Fruit fly (Drosophila melanogaster) whole organism, embryonic: ENCODE results near the gene CG13667.

Experiments used
- Aef1 ChIP-seq: fragments of 200-800 bp; sonication (Bioruptor generic); IDR thresholded peaks from 3 replicates; pipeline ENCODE4 v1.3.6; 2022; ENCODE audit warnings: missing biosample characterization, missing genetic modification characterization
- Awh ChIP-seq: fragments of 200-800 bp; sonication (Bioruptor generic); IDR thresholded peaks from 2 replicates; pipeline ENCODE4, ENCODE4 v1.3.6; 2022; ENCODE audit warnings: missing biosample characterization, missing genetic modification characterization
- B-H1 ChIP-seq: fragments of 200-800 bp; sonication (Bioruptor generic); IDR thresholded peaks from 3 replicates; pipeline ENCODE4 v1.3.6; 2022; ENCODE audit warnings: missing biosample characterization, missing genetic modification characterization
- B-H2 ChIP-seq: fragments of 200-800 bp; sonication (Bioruptor generic); optimal IDR thresholded peaks from 2 replicates; lab custom pipeline; 2018; ENCODE audit warnings: missing biosample characterization, mild to moderate bottlenecking, missing genetic modification characterization
- CG10979 ChIP-seq: fragments of 200-800 bp; sonication (Bioruptor generic); optimal IDR thresholded peaks from 2 replicates; lab custom pipeline; 2018; ENCODE audit warnings: missing biosample characterization, mild to moderate bottlenecking, missing genetic modification characterization, moderate library complexity
- CG11093 ChIP-seq: fragments of 200-800 bp; sonication (Bioruptor generic); IDR thresholded peaks from 3 replicates; pipeline ENCODE4 v1.3.6; 2022; ENCODE audit warnings: missing biosample characterization, missing genetic modification characterization
- CG12155 ChIP-seq: fragments of 200-800 bp; sonication (Bioruptor generic); optimal IDR thresholded peaks from 3 replicates; lab custom pipeline; 2016; ENCODE audit warnings: missing biosample characterization, missing genetic modification characterization
- CG14014 ChIP-seq: fragments of 200-800 bp; sonication (Bioruptor generic); IDR thresholded peaks from 2 replicates; pipeline ENCODE4 v1.3.6; 2022; ENCODE audit warnings: missing biosample characterization, missing genetic modification characterization
- CG1792 ChIP-seq: fragments of 200-800 bp; sonication (Bioruptor generic); optimal IDR thresholded peaks from 2 replicates; lab custom pipeline; 2016; ENCODE audit warnings: missing biosample characterization, missing genetic modification characterization
- CG1832 ChIP-seq: fragments of 200-800 bp; sonication (Bioruptor generic); optimal IDR thresholded peaks from 2 replicates; lab custom pipeline; 2017; ENCODE audit warnings: missing biosample characterization, mild to moderate bottlenecking, missing genetic modification characterization, inconsistent platforms
- CG33557 ChIP-seq: fragments of 200-800 bp; sonication (Bioruptor generic); optimal IDR thresholded peaks from 2 replicates; lab custom pipeline; 2019; ENCODE audit warnings: missing biosample characterization, mild to moderate bottlenecking, missing genetic modification characterization, moderate library complexity
- CG4360 ChIP-seq: fragments of 200-800 bp; sonication (Bioruptor generic); IDR thresholded peaks from 2 replicates; pipeline ENCODE4 v1.3.6; 2022; ENCODE audit warnings: missing biosample characterization, missing genetic modification characterization
- CG5953 ChIP-seq: fragments of 200-800 bp; sonication (Bioruptor generic); IDR thresholded peaks from 2 replicates; pipeline ENCODE4 v1.3.6; 2022; ENCODE audit warnings: missing biosample characterization, missing genetic modification characterization
- CG8924 ChIP-seq: fragments of 200-800 bp; optimal IDR thresholded peaks from 3 replicates; lab custom pipeline; 2019; ENCODE audit warnings: missing biosample characterization, mild to moderate bottlenecking, missing genetic modification characterization, moderate library complexity
- CkIIα-i1 ChIP-seq: fragments of 200-800 bp; sonication (Bioruptor generic); IDR thresholded peaks from 2 replicates; pipeline ENCODE4 v1.3.6; 2022; ENCODE audit warnings: missing biosample characterization, missing genetic modification characterization
- Deaf1 ChIP-seq: fragments of 200-800 bp; optimal IDR thresholded peaks from 3 replicates; lab custom pipeline; 2019; ENCODE audit warnings: missing biosample characterization, mild to moderate bottlenecking, missing genetic modification characterization, moderate library complexity
- Dfd ChIP-seq, 2 experiments: fragments of >200 bp; optimal IDR thresholded peaks; 2 replicates each; lab custom pipeline; 2017; ENCODE audit warnings: missing biosample characterization in 2 of 2, missing genetic modification characterization in 2 of 2
- Dref ChIP-seq: fragments of 200-800 bp; sonication (Bioruptor generic); IDR thresholded peaks from 2 replicates; pipeline ENCODE4 v1.3.6; 2022; ENCODE audit warnings: missing biosample characterization, missing genetic modification characterization
- Drgx ChIP-seq: fragments of 200-800 bp; sonication (Bioruptor generic); IDR thresholded peaks from 2 replicates; pipeline ENCODE4 v1.3.6; 2022; ENCODE audit warnings: missing biosample characterization, missing genetic modification characterization
- Gug ChIP-seq: fragments of 200-800 bp; sonication (Bioruptor generic); IDR thresholded peaks from 4 replicates; pipeline ENCODE4 v1.3.6; 2022; ENCODE audit warnings: missing biosample characterization, missing genetic modification characterization
- HmgD ChIP-seq: fragments of 200-800 bp; sonication (Bioruptor generic); optimal IDR thresholded peaks from 3 replicates; lab custom pipeline; 2016; ENCODE audit warnings: missing biosample characterization, missing genetic modification characterization
- Hsf ChIP-seq: fragments of 200-800 bp; sonication (Bioruptor generic); optimal IDR thresholded peaks from 3 replicates; lab custom pipeline; 2016; ENCODE audit warnings: missing biosample characterization, missing genetic modification characterization
- Meics ChIP-seq: fragments of 200-800 bp; sonication (Bioruptor generic); optimal IDR thresholded peaks from 2 replicates; lab custom pipeline; 2017; ENCODE audit warnings: missing biosample characterization, mild to moderate bottlenecking, missing genetic modification characterization
- Mes4 ChIP-seq: fragments of 200-800 bp; sonication (Bioruptor generic); optimal IDR thresholded peaks from 2 replicates; lab custom pipeline; 2016; ENCODE audit warnings: missing biosample characterization, missing genetic modification characterization
- NC2β ChIP-seq: fragments of 200-800 bp; sonication (Bioruptor generic); optimal IDR thresholded peaks from 2 replicates; lab custom pipeline; 2016; ENCODE audit warnings: missing biosample characterization, missing genetic modification characterization
- Optix ChIP-seq: fragments of 200-800 bp; sonication (Bioruptor generic); IDR thresholded peaks from 3 replicates; pipeline ENCODE4 v1.3.6; 2022; ENCODE audit warnings: missing biosample characterization, missing genetic modification characterization
- Xrp1 ChIP-seq: fragments of 200-800 bp; sonication (Bioruptor generic); IDR thresholded peaks from 2 replicates; pipeline ENCODE4 v1.3.6; 2022; ENCODE audit warnings: missing biosample characterization, missing genetic modification characterization
- ab ChIP-seq: fragments of 200-800 bp; sonication (Bioruptor generic); optimal IDR thresholded peaks from 2 replicates; lab custom pipeline; 2016; ENCODE audit warnings: missing biosample characterization, missing genetic modification characterization
- az2 ChIP-seq: fragments of 200-800 bp; sonication (Bioruptor generic); optimal IDR thresholded peaks from 3 replicates; lab custom pipeline; 2016; ENCODE audit warnings: missing biosample characterization, missing genetic modification characterization
- chn ChIP-seq: fragments of 200-800 bp; sonication (Bioruptor generic); optimal IDR thresholded peaks from 2 replicates; lab custom pipeline; 2016; ENCODE audit warnings: missing biosample characterization, missing genetic modification characterization
- crp ChIP-seq, 2 experiments: fragments of 200-800 bp; sonication (Bioruptor generic); optimal IDR thresholded peaks; 2 replicates in 1 of 2; 3 replicates in 1 of 2; lab custom pipeline; 2017; ENCODE audit warnings: missing biosample characterization in 2 of 2, missing genetic modification characterization in 2 of 2, mild to moderate bottlenecking in 1 of 2, moderate library complexity in 1 of 2
- dati ChIP-seq: fragments of 200-800 bp; sonication (Bioruptor generic); IDR thresholded peaks from 2 replicates; pipeline ENCODE4 v1.3.6; 2022; ENCODE audit warnings: missing biosample characterization, missing genetic modification characterization
- disco-r ChIP-seq: fragments of 200-800 bp; sonication (Bioruptor generic); optimal IDR thresholded peaks from 2 replicates; lab custom pipeline; 2016; ENCODE audit warnings: missing biosample characterization, missing genetic modification characterization
- dpn ChIP-seq, 2 experiments: fragments of 200-800 bp; sonication (Bioruptor generic); optimal IDR thresholded peaks; 3 replicates each; lab custom pipeline; 2016; ENCODE audit warnings: missing biosample characterization in 2 of 2, missing genetic modification characterization in 2 of 2
- fd96Cb ChIP-seq: fragments of 200-800 bp; sonication (Bioruptor generic); optimal IDR thresholded peaks from 2 replicates; lab custom pipeline; 2018; ENCODE audit warnings: missing biosample characterization, mild to moderate bottlenecking, missing genetic modification characterization, moderate library complexity
- fu2 ChIP-seq: fragments of 200-800 bp; sonication (Bioruptor generic); optimal IDR thresholded peaks from 2 replicates; lab custom pipeline; 2016; ENCODE audit warnings: missing biosample characterization, missing genetic modification characterization
- gcm ChIP-seq: fragments of 200-800 bp; sonication (Bioruptor generic); optimal IDR thresholded peaks from 2 replicates; lab custom pipeline; 2019; ENCODE audit warnings: missing biosample characterization, mild to moderate bottlenecking, missing genetic modification characterization, moderate library complexity
- gem ChIP-seq: fragments of 200-800 bp; sonication (Bioruptor generic); optimal IDR thresholded peaks from 2 replicates; lab custom pipeline; 2019; ENCODE audit warnings: missing biosample characterization, mild to moderate bottlenecking, missing genetic modification characterization, moderate library complexity
- ham ChIP-seq: fragments of 200-800 bp; sonication (Bioruptor generic); IDR thresholded peaks from 2 replicates; pipeline ENCODE4 v1.3.6; 2022; ENCODE audit warnings: missing biosample characterization, missing genetic modification characterization
- hkb ChIP-seq, 2 experiments: fragments of 200-800 bp in 1 of 2; fragments of >200 bp in 1 of 2; sonication (Bioruptor generic) in 1 of 2; IDR thresholded peaks in 1 of 2; optimal IDR thresholded peaks in 1 of 2; 2 replicates each; pipeline versions ENCODE4 v1.3.6 to Lab custom; 2017 to 2022; ENCODE audit warnings: missing biosample characterization in 1 of 2, missing genetic modification characterization in 1 of 2
- inv ChIP-seq: fragments of 200-800 bp; sonication (Bioruptor generic); IDR thresholded peaks from 2 replicates; pipeline ENCODE4 v1.3.6; 2022; ENCODE audit warnings: missing biosample characterization, missing genetic modification characterization; ENCODE audit not compliant: partially characterized antibody
- row ChIP-seq: fragments of 200-800 bp; sonication (Bioruptor generic); IDR thresholded peaks from 3 replicates; pipeline ENCODE4 v1.3.6; 2022; ENCODE audit warnings: missing biosample characterization, missing genetic modification characterization
- sens ChIP-seq: fragments of 200-800 bp; sonication (Bioruptor generic); peaks from one replicate; lab custom pipeline; 2016; ENCODE audit warnings: missing biosample characterization, missing genetic modification characterization
- slp2 ChIP-seq: fragments of 200-800 bp; sonication (Bioruptor generic); optimal IDR thresholded peaks from 2 replicates; lab custom pipeline; 2016; ENCODE audit warnings: missing biosample characterization, missing genetic modification characterization
- stwl ChIP-seq: fragments of 200-800 bp; sonication (Bioruptor generic); optimal IDR thresholded peaks from 3 replicates; lab custom pipeline; 2018; ENCODE audit warnings: missing biosample characterization, mild to moderate bottlenecking, missing genetic modification characterization, moderate library complexity
- sug ChIP-seq: fragments of 200-800 bp; optimal IDR thresholded peaks from 2 replicates; lab custom pipeline; 2019; ENCODE audit warnings: missing biosample characterization, mild to moderate bottlenecking, missing genetic modification characterization, moderate library complexity
- tgo ChIP-seq: fragments of 200-800 bp; sonication (Bioruptor generic); IDR thresholded peaks from 3 replicates; pipeline ENCODE4 v1.3.6; 2022; ENCODE audit warnings: missing biosample characterization, missing genetic modification characterization
- vvl ChIP-seq: fragments of 200-800 bp; sonication (Bioruptor generic); IDR thresholded peaks from 2 replicates; pipeline ENCODE4 v1.3.6; 2022; ENCODE audit warnings: missing biosample characterization, missing genetic modification characterization

The CG13667 gene

dm6 chr3L:8424831-8425336, 19.6 kb downstream of the CG13667 start, which contains the start of gene Cbl (continued):
- TF ChIP-seq NC2β: peak; percentile 23
- no peak for TF ChIP-seq fu2 (GFP tag; lab: Kevin White, UChicago)
- no peak for TF ChIP-seq Optix (GFP tag; lab: Robert Waterston, UW)
- TF ChIP-seq ham (GFP tag; lab: Robert Waterston, UW): no peak
- peak in 1 of 2 experiments; percentile 5 for TF ChIP-seq dpn (GFP tag; optimal IDR thresholded peaks at IDR 0.05; lab: Kevin White, UChicago)
- TF ChIP-seq B-H2 (GFP tag; lab: Kevin White, UChicago): no peak
- peak; percentile 17 for TF ChIP-seq CG33557 (GFP tag; lab: Kevin White, UChicago)
- peak in 1 of 2 experiments; percentile 28 for TF ChIP-seq crp (GFP tag; optimal IDR thresholded peaks at IDR 0.05; lab: Kevin White, UChicago)
- peak; percentile 56 for TF ChIP-seq CG12155
- TF ChIP-seq Drgx (GFP tag; lab: Robert Waterston, UW): no peak
- no peak for TF ChIP-seq Awh (GFP tag; lab: Robert Waterston, UW)
- TF ChIP-seq sug (tag; lab: Kevin White, UChicago): no peak
- no peak for TF ChIP-seq disco-r (GFP tag; lab: Kevin White, UChicago)
- no peak for TF ChIP-seq CG1832 (GFP tag; lab: Kevin White, UChicago)
- peak; percentile 60 for TF ChIP-seq HmgD (GFP tag; lab: Kevin White, UChicago)
- no peak for TF ChIP-seq CG8924 (tag; lab: Kevin White, UChicago)
- no peak for TF ChIP-seq CG1792

dm6 chr3L:8437583-8437982, 32.3 kb downstream of the CG13667 start:
- TF ChIP-seq hkb (optimal IDR thresholded peaks at IDR 0.05; lab: Kevin White, UChicago) (no peak), hkb (GFP tag; IDR thresholded peaks at IDR 0.05; lab: Robert Waterston, UW) (no peak), CG4360 (peak; percentile 72), Mes4 (GFP tag; lab: Kevin White, UChicago) (no peak), ab (GFP tag; lab: Kevin White, UChicago) (no peak), Deaf1 (tag; lab: Kevin White, UChicago) (no peak), Dfd (GFP tag; optimal IDR thresholded peaks at IDR 0.05; lab: Kevin White, UChicago) (peak in 1 of 2 experiments; percentile 78), CG14014 (GFP tag; lab: Robert Waterston, UW) (0 out of 2 replicates have a peak, but pooled peaks have one; percentile 15), CkIIα-i1 (GFP tag; lab: Robert Waterston, UW) (no peak), B-H1 (no peak)
- TF ChIP-seq, all 482 proteins: peak for 3

- TF ChIP-seq Meics: no peak
- TF ChIP-seq az2: peak; percentile 11
- peak; percentile 33 for TF ChIP-seq fd96Cb (tag; lab: Kevin White, UChicago)
- TF ChIP-seq CG10979 (tag; lab: Kevin White, UChicago): peak; percentile 4
- no peak for TF ChIP-seq slp2 (GFP tag; lab: Kevin White, UChicago)
- TF ChIP-seq Dref (GFP tag; lab: Robert Waterston, UW): no peak
- peak; percentile 74 for TF ChIP-seq sens
- peak; percentile 53 for TF ChIP-seq gem (tag; lab: Kevin White, UChicago)
- TF ChIP-seq row (GFP tag; lab: Robert Waterston, UW): peak; percentile 17; the same call in 1 of the 3 replicates
- no peak for TF ChIP-seq CG5953
- no peak for TF ChIP-seq stwl (tag; lab: Kevin White, UChicago)
- no peak for TF ChIP-seq Hsf (GFP tag; lab: Kevin White, UChicago)
- TF ChIP-seq CG11093 (GFP tag; lab: Robert Waterston, UW): peak; percentile 10; the same call in 1 of the 3 replicates
- no peak for TF ChIP-seq dati (GFP tag; lab: Robert Waterston, UW)
- TF ChIP-seq tgo (GFP tag; lab: Robert Waterston, UW): no peak
- TF ChIP-seq Xrp1 (GFP tag; lab: Robert Waterston, UW): peak; percentile 7; the same call in 1 of the 2 replicates
- no peak for TF ChIP-seq chn (GFP tag; lab: Kevin White, UChicago)
- no peak for TF ChIP-seq gcm
- no peak for TF ChIP-seq Aef1 (GFP tag; lab: Robert Waterston, UW)
- no peak for TF ChIP-seq Gug (GFP tag; lab: Robert Waterston, UW)
- no peak for TF ChIP-seq inv (GFP tag; lab: Robert Waterston, UW)
- TF ChIP-seq vvl: no peak
Measured at dm6 chr3L:8440079-8440478, 34.8 kb downstream of the CG13667 start.
